Fruit fly (Drosophila melanogaster) whole organism, embryonic: ENCODE data around the gene ara.

Source experiments
- Abd-B ChIP-seq: fragments of 200-800 bp; sonication (Bioruptor generic); optimal IDR thresholded peaks from 2 replicates; lab custom pipeline; 2018; ENCODE audit warnings: missing biosample characterization, mild to moderate bottlenecking, missing genetic modification characterization, moderate library complexity
- Awh ChIP-seq: fragments of 200-800 bp; sonication (Bioruptor generic); IDR thresholded peaks from 2 replicates; pipeline ENCODE4, ENCODE4 v1.3.6; 2022; ENCODE audit warnings: missing biosample characterization, missing genetic modification characterization
- Bgb ChIP-seq: fragments of 200-800 bp; sonication (Bioruptor generic); IDR thresholded peaks from 2 replicates; pipeline ENCODE4 v1.3.6; 2022; ENCODE audit warnings: missing biosample characterization, missing genetic modification characterization; ENCODE audit not compliant: partially characterized antibody
- Blimp-1 ChIP-seq: fragments of 200-800 bp; sonication (Bioruptor generic); optimal IDR thresholded peaks from 3 replicates; lab custom pipeline; 2018; ENCODE audit warnings: missing biosample characterization, missing genetic modification characterization, mild to moderate bottlenecking, moderate library complexity, missing genetic modification reagents
- CG10209 ChIP-seq: fragments of 200-800 bp; sonication (Bioruptor generic); optimal IDR thresholded peaks from 3 replicates; lab custom pipeline; 2017; ENCODE audit warnings: missing biosample characterization, mild to moderate bottlenecking, missing genetic modification characterization, missing genetic modification reagents
- CG1024 ChIP-seq: fragments of 200-800 bp; sonication (Bioruptor generic); IDR thresholded peaks from 2 replicates; pipeline ENCODE4 v1.3.6; 2022; ENCODE audit warnings: missing biosample characterization, missing genetic modification characterization
- CG10654 ChIP-seq: fragments of 200-800 bp; sonication (Bioruptor generic); optimal IDR thresholded peaks from 2 replicates; lab custom pipeline; 2016; ENCODE audit warnings: missing biosample characterization, missing genetic modification characterization
- CG10979 ChIP-seq: fragments of 200-800 bp; sonication (Bioruptor generic); optimal IDR thresholded peaks from 2 replicates; lab custom pipeline; 2018; ENCODE audit warnings: missing biosample characterization, mild to moderate bottlenecking, missing genetic modification characterization, moderate library complexity
- CG11504 ChIP-seq: fragments of 200-800 bp; sonication (Bioruptor generic); optimal IDR thresholded peaks from 3 replicates; lab custom pipeline; 2019; ENCODE audit warnings: missing biosample characterization, mild to moderate bottlenecking, missing genetic modification characterization, moderate library complexity
- CG15696 ChIP-seq: fragments of 200-800 bp; sonication (Bioruptor generic); optimal IDR thresholded peaks from 2 replicates; lab custom pipeline; 2019; ENCODE audit warnings: missing biosample characterization, mild to moderate bottlenecking, missing genetic modification characterization, moderate library complexity
- CG17829 ChIP-seq: fragments of 200-800 bp; optimal IDR thresholded peaks from 2 replicates; lab custom pipeline; 2019; ENCODE audit warnings: missing biosample characterization, mild to moderate bottlenecking, missing genetic modification characterization, moderate library complexity
- CG18011 ChIP-seq: fragments of 200-800 bp; sonication (Bioruptor generic); optimal IDR thresholded peaks from 2 replicates; lab custom pipeline; 2017; ENCODE audit warnings: missing biosample characterization, missing genetic modification characterization, mild to moderate bottlenecking, moderate library complexity, missing genotype
- CG18599 ChIP-seq: fragments of 200-800 bp; sonication (Bioruptor generic); optimal IDR thresholded peaks from 3 replicates; lab custom pipeline; 2017; ENCODE audit warnings: missing biosample characterization, missing genetic modification characterization, mild to moderate bottlenecking, moderate library complexity, missing genetic modification reagents
- CG2875 ChIP-seq: fragments of 200-800 bp; sonication (Bioruptor generic); optimal IDR thresholded peaks from 2 replicates; lab custom pipeline; 2017; ENCODE audit warnings: missing biosample characterization, mild to moderate bottlenecking, missing genetic modification characterization, missing genetic modification reagents
- CG30403 ChIP-seq: fragments of 200-800 bp; sonication (Bioruptor generic); optimal IDR thresholded peaks from 3 replicates; lab custom pipeline; 2016; ENCODE audit warnings: missing biosample characterization, missing genetic modification characterization
- CG3065 ChIP-seq: fragments of 200-800 bp; sonication (Bioruptor generic); optimal IDR thresholded peaks from 2 replicates; lab custom pipeline; 2016; ENCODE audit warnings: missing biosample characterization, missing genetic modification characterization
- CG31441 ChIP-seq: fragments of 200-800 bp; sonication (Bioruptor generic); IDR thresholded peaks from 2 replicates; pipeline ENCODE4 v1.3.6; 2022; ENCODE audit warnings: missing biosample characterization, missing genetic modification characterization
- CG6175 ChIP-seq: fragments of 200-800 bp; sonication (Bioruptor generic); IDR thresholded peaks from 3 replicates; pipeline ENCODE4 v1.3.6; 2022; ENCODE audit warnings: missing biosample characterization, missing genetic modification characterization
- CG7786 ChIP-seq: fragments of 200-800 bp; sonication (Bioruptor generic); optimal IDR thresholded peaks from 2 replicates; lab custom pipeline; 2016; ENCODE audit warnings: missing biosample characterization, missing genetic modification characterization
- CG9215 ChIP-seq: fragments of 200-800 bp; sonication (Bioruptor generic); IDR thresholded peaks from 2 replicates; pipeline ENCODE4 v1.3.6; 2022; ENCODE audit warnings: missing biosample characterization, missing genetic modification characterization
- CG9727 ChIP-seq: fragments of 200-800 bp; sonication (Bioruptor generic); optimal IDR thresholded peaks from 3 replicates; lab custom pipeline; 2017; ENCODE audit warnings: missing biosample characterization, mild to moderate bottlenecking, missing genetic modification characterization
- CrebB ChIP-seq: fragments of 200-800 bp; sonication (Bioruptor generic); optimal IDR thresholded peaks from 3 replicates; lab custom pipeline; 2018; ENCODE audit warnings: missing biosample characterization, mild to moderate bottlenecking, missing genetic modification characterization
- Doc3 ChIP-seq: fragments of 200-800 bp; sonication (Bioruptor generic); IDR thresholded peaks from 3 replicates; pipeline ENCODE4 v1.3.6; 2022; ENCODE audit warnings: missing biosample characterization, missing genetic modification characterization; ENCODE audit not compliant: partially characterized antibody
- Ets65A ChIP-seq: fragments of 200-800 bp; sonication (Bioruptor generic); peaks from one replicate; lab custom pipeline; 2016; ENCODE audit warnings: missing biosample characterization, missing genetic modification characterization
- HLH4C ChIP-seq: fragments of 200-800 bp; sonication (Bioruptor generic); IDR thresholded peaks from 3 replicates; pipeline ENCODE4 v1.3.6; 2022; ENCODE audit warnings: missing biosample characterization, missing genetic modification characterization; ENCODE audit not compliant: partially characterized antibody
- Hmx ChIP-seq: fragments of 200-800 bp; sonication (Bioruptor generic); optimal IDR thresholded peaks from 2 replicates; lab custom pipeline; 2016; ENCODE audit warnings: missing biosample characterization, missing genetic modification characterization
- Hr39 ChIP-seq: fragments of >200 bp; optimal IDR thresholded peaks from 2 replicates; lab custom pipeline; 2017
- MBD-R2 ChIP-seq: fragments of 200-800 bp; sonication (Bioruptor generic); IDR thresholded peaks from 2 replicates; pipeline ENCODE4 v1.3.6; 2022; ENCODE audit warnings: missing biosample characterization, missing genetic modification characterization
- Neu2 ChIP-seq: fragments of 200-800 bp; sonication (Bioruptor generic); optimal IDR thresholded peaks from 3 replicates; lab custom pipeline; 2016; ENCODE audit warnings: missing biosample characterization, missing genetic modification characterization, borderline replicate concordance
- Nf-YB ChIP-seq: fragments of 200-800 bp; sonication (Bioruptor generic); optimal IDR thresholded peaks from 3 replicates; lab custom pipeline; 2019; ENCODE audit warnings: missing biosample characterization, mild to moderate bottlenecking, missing genetic modification characterization, moderate library complexity
- Rfx ChIP-seq: fragments of 200-800 bp; sonication (Bioruptor generic); IDR thresholded peaks from 2 replicates; pipeline ENCODE4 v1.3.6; 2022; ENCODE audit warnings: missing biosample characterization, missing genetic modification characterization
- Stat92E ChIP-seq, 3 experiments: fragments of >200 bp in 2 of 3; fragments of 200-800 bp in 1 of 3; sonication (Bioruptor generic) in 1 of 3; optimal IDR thresholded peaks; 2 replicates each; lab custom pipeline; 2017 to 2019; ENCODE audit warnings: missing biosample characterization in 3 of 3, missing genetic modification characterization in 3 of 3, mild to moderate bottlenecking in 1 of 3, moderate library complexity in 1 of 3
- abd-A ChIP-seq: fragments of 200-800 bp; sonication (Bioruptor generic); optimal IDR thresholded peaks from 3 replicates; lab custom pipeline; 2019; ENCODE audit warnings: missing biosample characterization, mild to moderate bottlenecking, missing genetic modification characterization, moderate library complexity
- ara ChIP-seq: fragments of 200-800 bp; sonication (Bioruptor generic); IDR thresholded peaks from 2 replicates; pipeline ENCODE4 v1.3.6; 2022; ENCODE audit warnings: missing biosample characterization, missing genetic modification characterization
- dm ChIP-seq: fragments of 200-800 bp; sonication (Bioruptor generic); optimal IDR thresholded peaks from 3 replicates; lab custom pipeline; 2016; ENCODE audit warnings: missing biosample characterization, missing genetic modification characterization
- dysf ChIP-seq: fragments of 200-800 bp; sonication (Bioruptor generic); IDR thresholded peaks from 3 replicates; pipeline ENCODE4 v1.3.6; 2022; ENCODE audit warnings: missing biosample characterization, missing genetic modification characterization
- grn ChIP-seq: fragments of 200-800 bp; sonication (Bioruptor generic); optimal IDR thresholded peaks from 3 replicates; lab custom pipeline; 2017; ENCODE audit warnings: missing biosample characterization, missing genetic modification characterization
- gsb-n ChIP-seq: fragments of 200-800 bp; sonication (Bioruptor generic); optimal IDR thresholded peaks from 3 replicates; lab custom pipeline; 2018; ENCODE audit warnings: missing biosample characterization, mild to moderate bottlenecking, missing genetic modification characterization
- mirr ChIP-seq: fragments of 200-800 bp; sonication (Bioruptor generic); optimal IDR thresholded peaks from 3 replicates; lab custom pipeline; 2018; ENCODE audit warnings: missing biosample characterization, mild to moderate bottlenecking, missing genetic modification characterization
- nmo ChIP-seq: fragments of 200-800 bp; sonication (Bioruptor generic); optimal IDR thresholded peaks from 2 replicates; lab custom pipeline; 2018; ENCODE audit warnings: missing biosample characterization, mild to moderate bottlenecking, missing genetic modification characterization, moderate library complexity
- peb ChIP-seq: fragments of 200-800 bp; sonication (Bioruptor generic); IDR thresholded peaks from 2 replicates; pipeline ENCODE4 v1.3.6; 2022; ENCODE audit warnings: missing biosample characterization, missing genetic modification characterization
- prd ChIP-seq, 3 experiments: fragments of >200 bp in 2 of 3; fragments of 200-800 bp in 1 of 3; sonication (Bioruptor generic) in 1 of 3; optimal IDR thresholded peaks in 2 of 3; IDR thresholded peaks in 1 of 3; 2 replicates in 2 of 3; 3 replicates in 1 of 3; pipeline versions ENCODE4 v1.3.6 to Lab custom; 2017 to 2022; ENCODE audit warnings: missing biosample characterization in 1 of 3, missing genetic modification characterization in 1 of 3
- sd ChIP-seq: fragments of 200-800 bp; sonication (Bioruptor generic); optimal IDR thresholded peaks from 3 replicates; lab custom pipeline; 2018; ENCODE audit warnings: missing biosample characterization, mild to moderate bottlenecking, missing genetic modification characterization, moderate library complexity
- sens ChIP-seq: fragments of 200-800 bp; sonication (Bioruptor generic); peaks from one replicate; lab custom pipeline; 2016; ENCODE audit warnings: missing biosample characterization, missing genetic modification characterization
- slou ChIP-seq: fragments of 200-800 bp; sonication (Bioruptor generic); optimal IDR thresholded peaks from 3 replicates; lab custom pipeline; 2016; ENCODE audit warnings: missing biosample characterization, missing genetic modification characterization

Gene ara

DNA sequence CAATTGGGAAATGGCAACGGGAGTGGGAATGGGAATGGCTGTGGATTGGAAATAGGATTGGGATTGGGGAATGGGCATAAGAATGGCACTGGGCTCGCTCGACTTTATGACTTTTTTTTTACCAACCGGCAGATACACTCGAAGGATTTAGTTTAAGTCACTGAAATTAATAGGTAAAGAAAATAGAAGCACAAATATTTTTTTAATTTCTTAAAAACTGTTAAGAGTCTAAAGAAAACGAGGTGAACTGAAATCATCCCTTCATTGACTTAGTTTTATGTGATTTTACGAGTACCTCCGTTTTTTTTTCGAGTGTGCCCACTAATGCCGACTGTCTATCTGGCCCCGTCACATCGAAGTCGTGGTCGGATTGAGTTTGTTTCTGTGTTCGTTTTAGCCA is 5.6 kb upstream of the ara start:
- TF ChIP-seq CG9727 (GFP tag; lab: Kevin White, UChicago) (peak; percentile 24), slou (GFP tag; lab: Kevin White, UChicago) (no peak), CG10979 (tag; lab: Kevin White, UChicago) (peak; percentile 17), sens (GFP tag; lab: Kevin White, UChicago) (peak; percentile 69), Doc3 (GFP tag; lab: Robert Waterston, UW) (no peak), CG15696 (tag; lab: Kevin White, UChicago) (peak; percentile 16)

DNA sequence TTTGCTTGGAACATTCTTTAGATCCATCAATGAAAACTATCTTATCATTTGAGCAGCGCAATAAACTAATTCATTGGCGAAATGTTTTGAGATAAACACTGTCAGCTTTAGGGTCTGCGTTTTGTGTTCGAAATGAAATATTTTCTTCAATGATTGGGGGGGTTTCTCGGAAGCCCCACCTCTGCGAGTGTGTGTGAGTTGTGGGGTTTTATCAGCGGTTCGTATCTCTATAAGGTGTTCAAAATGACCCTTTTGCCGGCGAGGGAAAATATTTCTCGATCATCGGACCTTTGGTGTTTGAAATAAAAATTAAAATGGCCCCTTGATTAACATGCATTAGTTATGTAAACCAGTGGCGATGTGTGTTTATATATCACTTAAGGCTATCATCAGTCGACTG is 4.5 kb downstream of the ara start:
- TF ChIP-seq mirr (GFP tag; lab: Kevin White, UChicago) (peak; percentile 40), Stat92E (GFP tag; optimal IDR thresholded peaks at IDR 0.05; lab: Kevin White, UChicago) (peak in 1 of 3 experiments; percentile 70), Nf-YB (peak; percentile 3), grn (peak; percentile 63), Awh (GFP tag; lab: Robert Waterston, UW) (0 out of 2 replicates have a peak, but pooled peaks have one; percentile 10), CG10979 (tag; lab: Kevin White, UChicago) (no peak), abd-A (tag; lab: Kevin White, UChicago) (peak; percentile 24), CG7786 (no peak)

DNA sequence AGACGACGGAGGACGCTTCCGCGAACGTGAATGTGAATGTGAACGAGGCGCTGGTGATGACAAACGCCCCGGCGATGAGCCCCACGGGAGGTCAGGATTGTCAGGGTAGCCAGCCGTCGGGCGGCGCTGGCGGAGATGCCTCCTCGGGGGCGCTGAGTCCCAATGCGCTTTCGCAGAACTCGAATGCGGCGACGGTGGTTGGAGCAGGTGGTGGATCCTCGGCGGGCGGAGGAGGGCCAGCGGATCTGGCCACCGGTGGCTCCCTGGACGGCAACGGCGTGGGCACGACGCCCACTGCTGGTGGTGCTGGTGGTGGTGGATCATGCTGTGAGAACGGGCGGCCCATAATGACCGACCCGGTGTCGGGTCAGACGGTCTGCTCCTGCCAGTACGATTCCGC is 5.3 kb downstream of the ara start:
- TF ChIP-seq Bgb (0 out of 2 replicates have a peak, but pooled peaks have one; percentile 7), Hr39 (lab: Kevin White, UChicago) (peak; percentile 61), sd (no peak), prd (optimal IDR thresholded peaks at IDR 0.05; lab: Kevin White, UChicago) (no peak), prd (GFP tag; IDR thresholded peaks at IDR 0.05; lab: Robert Waterston, UW) (0 out of 3 replicates have a peak, but pooled peaks have one; percentile 14), peb (no peak), CG9215 (GFP tag; lab: Robert Waterston, UW) (0 out of 2 replicates have a peak, but pooled peaks have one; percentile 15), HLH4C (0 out of 3 replicates have a peak, but pooled peaks have one; percentile 9), sens (GFP tag; lab: Kevin White, UChicago) (peak; percentile 9), dysf (GFP tag; lab: Robert Waterston, UW) (0 out of 3 replicates have a peak, but pooled peaks have one; percentile 39), Ets65A (GFP tag; lab: Kevin White, UChicago) (peak; percentile 37), Rfx (no peak)

DNA sequence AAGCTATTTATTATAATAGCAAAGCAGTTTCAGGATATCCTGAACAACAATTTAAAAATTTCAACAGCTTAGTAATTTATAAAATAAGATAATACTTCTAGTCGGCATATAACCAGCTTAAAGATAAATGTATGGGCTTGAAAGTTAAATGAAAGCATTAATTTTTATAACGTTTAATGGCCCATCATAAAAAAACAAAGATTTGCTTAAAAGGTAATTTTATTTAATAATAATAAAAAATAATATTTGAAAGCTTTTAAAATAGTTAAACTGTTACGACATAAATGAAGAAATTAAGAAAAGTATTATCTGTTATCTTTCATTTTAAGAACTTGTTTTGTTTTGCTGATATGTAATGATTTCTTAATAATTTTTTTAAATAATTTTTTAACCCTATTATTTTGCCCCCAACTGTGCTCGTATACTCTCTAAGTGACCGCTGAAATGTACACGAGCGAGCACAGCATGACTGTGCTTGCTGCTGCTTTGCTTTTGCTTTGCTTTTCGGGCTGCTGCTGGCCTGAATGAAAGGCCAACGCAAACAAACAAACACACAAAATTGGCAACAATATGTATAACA is 6.8 kb downstream of the ara start:
- TF ChIP-seq CG2875: no peak
- no peak for TF ChIP-seq CG30403
- TF ChIP-seq Blimp-1: peak; percentile 11
- no peak for TF ChIP-seq CG1024 (GFP tag; lab: Robert Waterston, UW)
- TF ChIP-seq CrebB: no peak
- TF ChIP-seq peb: no peak
- no peak for TF ChIP-seq Hmx
- peak; percentile 36 for TF ChIP-seq nmo (GFP tag; lab: Kevin White, UChicago)
- TF ChIP-seq dm: no peak
- TF ChIP-seq slou (GFP tag; lab: Kevin White, UChicago): no peak
- peak; percentile 15 for TF ChIP-seq CG17829 (tag; lab: Kevin White, UChicago)
- TF ChIP-seq CG10654 (GFP tag; lab: Kevin White, UChicago): no peak
- no peak for TF ChIP-seq CG6175 (GFP tag; lab: Robert Waterston, UW)
- no peak for TF ChIP-seq CG18599 (GFP tag; lab: Kevin White, UChicago)
- TF ChIP-seq Neu2 (GFP tag; lab: Kevin White, UChicago): no peak
- TF ChIP-seq CG10209 (GFP tag; lab: Kevin White, UChicago): no peak
- TF ChIP-seq CG31441 (GFP tag; lab: Robert Waterston, UW): peak; percentile 54
- no peak for TF ChIP-seq CG18011 (GFP tag; lab: Kevin White, UChicago)
- TF ChIP-seq MBD-R2 (GFP tag; lab: Robert Waterston, UW): no peak
- no peak for TF ChIP-seq CG3065 (GFP tag; lab: Kevin White, UChicago)
- no peak for TF ChIP-seq Abd-B (GFP tag; lab: Kevin White, UChicago)
- peak; percentile 7 for TF ChIP-seq gsb-n (tag; lab: Kevin White, UChicago)
- 0 out of 2 replicates have a peak, but pooled peaks have one; percentile 21 for TF ChIP-seq ara (GFP tag; lab: Robert Waterston, UW)
- TF ChIP-seq CG11504: peak; percentile 60
